Worm (Caenorhabditis elegans) whole organism, young adult: ENCODE data around the gene ceh-54.

Experiments
- B0035.1 ChIP-seq: sonication (generic microtip); optimal IDR thresholded peaks from 2 replicates; lab custom pipeline; 2016; ENCODE audit warnings: missing genetic modification characterization, mild to moderate bottlenecking, missing compliant biosample characterization, missing genotype, missing genetic modification reagents
- C17E4.6 ChIP-seq: fragments of 200-800 bp; sonication (Bioruptor generic); IDR thresholded peaks from 2 replicates; pipeline ENCODE4 v1.3.6; 2022; ENCODE audit warnings: missing genetic modification reagents, missing genetic modification characterization, missing compliant biosample characterization
- F22D6.2 ChIP-seq: sonication (generic microtip); optimal IDR thresholded peaks from 2 replicates; lab custom pipeline; 2016; ENCODE audit warnings: mild to moderate bottlenecking, missing genetic modification characterization, missing compliant biosample characterization
- F23B12.7 ChIP-seq: sonication (generic microtip); optimal IDR thresholded peaks from 2 replicates; lab custom pipeline; 2017; ENCODE audit warnings: missing genetic modification characterization, mild to moderate bottlenecking, missing compliant biosample characterization, antibody characterized with exemption, moderate library complexity; ENCODE audit not compliant: insufficient read depth
- F49E8.2 ChIP-seq: sonication (generic microtip); optimal IDR thresholded peaks from 3 replicates; lab custom pipeline; 2017; ENCODE audit warnings: missing genetic modification characterization, mild to moderate bottlenecking, missing compliant biosample characterization, antibody characterized with exemption, moderate library complexity; ENCODE audit not compliant: insufficient read depth
- F57C9.4 ChIP-seq: sonication (generic microtip); optimal IDR thresholded peaks from 2 replicates; lab custom pipeline; 2017; ENCODE audit warnings: mild to moderate bottlenecking, missing genetic modification characterization, missing compliant biosample characterization
- T07F8.4 ChIP-seq: sonication (generic microtip); optimal IDR thresholded peaks from 2 replicates; lab custom pipeline; 2016; ENCODE audit warnings: mild to moderate bottlenecking, missing genetic modification characterization, moderate library complexity, missing compliant biosample characterization
- Y79H2A.3 ChIP-seq: fragments of 200-800 bp; sonication (Bioruptor generic); conservative IDR thresholded peaks from 2 replicates; pipeline ENCODE4 v1.3.6; 2022; ENCODE audit warnings: missing genetic modification reagents, missing genetic modification characterization, missing compliant biosample characterization
- ama-1 ChIP-seq, 3 experiments: fragments of 150-350 bp in 1 of 3; sonication (generic microtip) in 2 of 3; optimal IDR thresholded peaks; 2 replicates each; lab custom pipeline; 2014 to 2018; ENCODE audit warnings: missing biosample characterization in 2 of 3, missing genetic modification characterization in 2 of 3, missing genetic modification reagents in 2 of 3
- aptf-2 ChIP-seq: fragments of 200-800 bp; sonication (Bioruptor generic); conservative IDR thresholded peaks from 2 replicates; pipeline ENCODE4 v1.3.6; 2022; ENCODE audit warnings: missing genetic modification reagents, missing genetic modification characterization, missing compliant biosample characterization
- aptf-3 ChIP-seq: fragments of 200-800 bp; sonication (Bioruptor generic); IDR thresholded peaks from 2 replicates; pipeline ENCODE4 v1.3.6; 2022; ENCODE audit warnings: missing genetic modification characterization, missing compliant biosample characterization
- attf-3 ChIP-seq: fragments of 200-800 bp; sonication (Bioruptor generic); conservative IDR thresholded peaks from 2 replicates; pipeline ENCODE4 v1.3.6; 2022; ENCODE audit warnings: missing genetic modification reagents, missing genetic modification characterization, missing compliant biosample characterization
- bed-1 ChIP-seq: fragments of 200-800 bp; sonication (Bioruptor generic); IDR thresholded peaks from 2 replicates; pipeline ENCODE4 v1.3.6; 2022; ENCODE audit warnings: missing genetic modification reagents, missing genetic modification characterization, missing compliant biosample characterization
- bed-2 ChIP-seq: fragments of 200-800 bp; sonication (Bioruptor generic); IDR thresholded peaks from 2 replicates; pipeline ENCODE4 v1.3.6; 2022; ENCODE audit warnings: missing genetic modification reagents, missing genetic modification characterization, missing compliant biosample characterization
- ceh-100 ChIP-seq: fragments of 200-800 bp; sonication (Bioruptor generic); IDR thresholded peaks from 2 replicates; pipeline ENCODE4 v1.3.6; 2022; ENCODE audit warnings: missing genetic modification reagents, missing genetic modification characterization, missing compliant biosample characterization
- ceh-40 ChIP-seq: fragments of 200-800 bp; sonication (Bioruptor generic); IDR thresholded peaks from 2 replicates; pipeline ENCODE4 v1.3.6; 2022; ENCODE audit warnings: missing genetic modification characterization, missing compliant biosample characterization
- dpl-1 ChIP-seq: fragments of 150-350 bp; optimal IDR thresholded peaks from 2 replicates; lab custom pipeline; 2014; ENCODE audit warnings: missing biosample characterization, missing genetic modification reagents, missing genetic modification characterization
- efl-1 ChIP-seq: fragments of 150-350 bp; optimal IDR thresholded peaks from 2 replicates; lab custom pipeline; 2014; ENCODE audit warnings: missing biosample characterization, missing genetic modification reagents, missing genetic modification characterization
- egl-18 ChIP-seq: fragments of 200-800 bp; sonication (Bioruptor generic); IDR thresholded peaks from 2 replicates; pipeline ENCODE4 v1.3.6; 2022; ENCODE audit warnings: missing genetic modification reagents, missing genetic modification characterization, missing compliant biosample characterization
- hmg-20 ChIP-seq: fragments of 200-800 bp; sonication (Bioruptor generic); IDR thresholded peaks from 2 replicates; pipeline ENCODE4 v1.3.6; 2022; ENCODE audit warnings: missing genetic modification reagents, missing genetic modification characterization, missing compliant biosample characterization
- lsy-27 ChIP-seq: sonication (generic microtip); optimal IDR thresholded peaks from 2 replicates; lab custom pipeline; 2017; ENCODE audit warnings: missing genetic modification characterization, mild to moderate bottlenecking, missing compliant biosample characterization, antibody characterized with exemption, missing genotype, borderline replicate concordance; ENCODE audit not compliant: insufficient read depth
- madf-6 ChIP-seq: fragments of 200-800 bp; sonication (Bioruptor generic); IDR thresholded peaks from 2 replicates; pipeline ENCODE4 v1.3.6; 2022; ENCODE audit warnings: missing genetic modification reagents, missing genetic modification characterization, missing compliant biosample characterization
- mcd-1 ChIP-seq: fragments of 200-800 bp; sonication (Bioruptor generic); IDR thresholded peaks from 2 replicates; pipeline ENCODE4 v1.3.6; 2022; ENCODE audit warnings: missing genetic modification reagents, missing genetic modification characterization, missing compliant biosample characterization
- mes-4 ChIP-seq: sonication (generic microtip); optimal IDR thresholded peaks from 2 replicates; lab custom pipeline; 2016; ENCODE audit warnings: missing genotype, missing genetic modification characterization, missing compliant biosample characterization
- mxl-1 ChIP-seq: sonication (generic microtip); optimal IDR thresholded peaks from 2 replicates; lab custom pipeline; 2016; ENCODE audit warnings: missing genetic modification characterization, missing compliant biosample characterization
- repo-1 ChIP-seq: sonication (generic microtip); optimal IDR thresholded peaks from 2 replicates; lab custom pipeline; 2017; ENCODE audit warnings: mild to moderate bottlenecking, missing genetic modification characterization, missing compliant biosample characterization
- sea-2 ChIP-seq: fragments of 200-800 bp; sonication (Bioruptor generic); IDR thresholded peaks from 2 replicates; pipeline ENCODE4 v1.3.6; 2022; ENCODE audit warnings: missing genetic modification characterization, missing compliant biosample characterization
- snpc-1.1 ChIP-seq: sonication (generic microtip); optimal IDR thresholded peaks from 2 replicates; lab custom pipeline; 2017; ENCODE audit warnings: missing genetic modification characterization, mild to moderate bottlenecking, missing compliant biosample characterization, antibody characterized with exemption, moderate library complexity, missing genotype, missing genetic modification reagents; ENCODE audit not compliant: insufficient read depth
- snpc-1.3 ChIP-seq: sonication (generic microtip); optimal IDR thresholded peaks from 2 replicates; lab custom pipeline; 2017; ENCODE audit warnings: missing genetic modification characterization, mild to moderate bottlenecking, missing compliant biosample characterization, antibody characterized with exemption, moderate library complexity, missing genotype, missing genetic modification reagents; ENCODE audit not compliant: insufficient read depth
- somi-1 ChIP-seq: fragments of 200-800 bp; sonication (Bioruptor generic); optimal IDR thresholded peaks from 2 replicates; lab custom pipeline; 2018; ENCODE audit warnings: mild to moderate bottlenecking, missing genetic modification characterization, missing compliant biosample characterization
- sptf-2 ChIP-seq: fragments of 200-800 bp; sonication (Bioruptor generic); optimal IDR thresholded peaks from 2 replicates; lab custom pipeline; 2018; ENCODE audit warnings: mild to moderate bottlenecking, missing genetic modification characterization, missing compliant biosample characterization
- tbp1 ChIP-seq: fragments of 200-800 bp; sonication (Bioruptor generic); optimal IDR thresholded peaks from 2 replicates; lab custom pipeline; 2018; ENCODE audit warnings: mild to moderate bottlenecking, missing genetic modification characterization, missing compliant biosample characterization
- unc-62 ChIP-seq: fragments of 150-350 bp; optimal IDR thresholded peaks from 2 replicates; lab custom pipeline; 2014; ENCODE audit warnings: missing biosample characterization, missing genetic modification reagents, missing genetic modification characterization
- ztf-26 ChIP-seq: sonication (generic microtip); optimal IDR thresholded peaks from 2 replicates; lab custom pipeline; 2017; ENCODE audit warnings: missing genetic modification characterization, missing compliant biosample characterization

The ceh-54 gene

DNA sequence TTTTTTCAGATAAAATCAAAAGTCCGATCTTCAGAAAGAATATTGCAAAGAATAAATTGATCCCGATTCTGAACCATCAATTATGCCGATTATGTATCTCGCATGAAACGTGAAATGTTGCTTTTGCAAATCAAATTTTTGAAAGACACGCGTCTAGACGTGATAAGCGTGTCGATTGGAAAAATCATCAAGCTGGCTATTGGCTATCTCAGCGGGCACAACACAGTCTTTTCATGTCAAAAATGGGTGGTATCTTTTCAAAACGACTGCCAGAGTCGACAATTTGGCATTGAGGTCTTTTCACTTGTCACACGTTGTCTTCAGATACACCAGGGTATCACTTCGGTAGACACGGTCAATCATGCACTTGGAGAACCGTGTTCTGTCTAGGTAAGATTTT, 2.6 kb upstream of the ceh-54 start, which contains the start of gene daf-9 (continued):
- TF ChIP-seq efl-1 (GFP tag; lab: Kevin White, UChicago): no peak
- no peak for TF ChIP-seq lsy-27
- TF ChIP-seq F23B12.7: no peak

DNA sequence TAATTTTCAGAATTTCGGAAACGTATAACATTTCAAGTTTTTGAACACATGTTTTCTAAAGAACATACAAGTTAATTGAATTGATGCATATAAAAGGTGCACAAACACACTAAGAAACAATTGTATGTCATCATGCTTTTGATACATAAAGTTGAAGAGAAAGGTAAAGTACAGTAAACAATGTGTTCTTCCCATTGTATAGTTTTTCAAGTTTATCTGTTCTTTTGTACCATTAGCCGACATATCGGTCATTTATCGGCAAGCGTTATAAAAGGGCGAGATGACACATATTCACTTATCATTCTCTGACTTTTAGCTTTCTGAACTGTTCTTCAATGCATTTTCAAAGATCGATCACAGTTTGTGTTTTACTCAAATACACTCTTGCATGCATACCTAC, 4.1 kb downstream of the ceh-54 start, which contains the start of gene T13C5.9:
TSS of gene T13C5.9 (plus strand) at position 301 of the 400 bp plus-strand sequence.
- TF ChIP-seq Y79H2A.3 (GFP tag; lab: Robert Waterston, UW): no peak

DNA sequence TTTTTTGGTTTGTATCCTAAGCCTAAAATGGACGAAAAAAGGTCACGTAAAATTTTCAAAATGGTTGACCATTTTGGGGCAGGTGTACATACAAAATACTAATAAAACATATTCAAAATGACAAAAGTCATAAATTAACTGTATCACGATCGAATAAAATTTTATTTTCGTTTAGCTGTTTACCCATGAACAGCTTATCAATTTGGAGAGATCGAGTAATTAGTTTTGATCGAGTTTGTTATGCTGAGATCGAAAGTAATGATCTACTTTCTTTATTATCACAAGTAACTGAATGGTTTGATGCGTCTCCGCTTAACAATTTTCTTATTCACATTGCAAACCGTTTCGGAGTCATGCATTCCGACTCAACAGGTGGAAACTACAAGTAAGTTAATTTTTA, 6.2 kb downstream of the ceh-54 start, which contains the start of gene T13C5.10:
TSS of gene T13C5.10 (plus strand) at position 301 of the 400 bp plus-strand sequence.
- TF ChIP-seq aptf-3 (GFP tag; lab: Robert Waterston, UW): no peak

DNA sequence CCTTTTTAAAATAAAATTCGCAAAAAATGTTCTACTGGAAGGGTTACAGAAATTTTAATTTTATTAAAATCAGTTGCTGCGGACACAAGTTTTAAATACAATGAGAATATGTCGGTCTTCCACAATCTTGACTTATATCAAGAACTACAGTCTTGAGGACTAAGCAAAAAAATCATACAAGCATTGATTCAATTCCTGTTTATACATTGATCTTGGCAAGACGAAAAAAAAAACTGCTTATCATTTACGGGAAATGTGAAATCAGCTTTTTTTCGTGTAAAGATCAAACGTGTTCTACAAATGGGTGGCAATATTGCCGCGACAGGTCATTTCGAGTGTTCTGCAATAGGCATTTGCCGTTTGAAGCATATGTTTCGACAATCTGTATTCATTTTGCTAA, 9.3 kb downstream of the ceh-54 start, which contains the start of gene T13C5.2:
TSS of gene T13C5.2 (plus strand) at position 301 of the 400 bp plus-strand sequence.
- TF ChIP-seq F49E8.2 (tag; lab: Kevin White, UChicago): no peak
- no peak for TF ChIP-seq B0035.1
- TF ChIP-seq bed-1 (GFP tag; lab: Robert Waterston, UW): no peak
- no peak for TF ChIP-seq snpc-1.3 (tag; lab: Kevin White, UChicago)
- no peak for TF ChIP-seq T07F8.4 (tag; lab: Kevin White, UChicago)
- no peak for TF ChIP-seq sptf-2 (GFP tag; lab: Kevin White, UChicago)
- no peak for TF ChIP-seq mcd-1
- TF ChIP-seq sea-2: no peak
- no peak for TF ChIP-seq aptf-2 (GFP tag; lab: Robert Waterston, UW)
- TF ChIP-seq bed-2 (GFP tag; lab: Robert Waterston, UW): no peak
- TF ChIP-seq snpc-1.1 (tag; lab: Kevin White, UChicago): no peak
- TF ChIP-seq ceh-100 (GFP tag; lab: Robert Waterston, UW): no peak
- TF ChIP-seq dpl-1 (GFP tag; lab: Kevin White, UChicago): no peak

DNA sequence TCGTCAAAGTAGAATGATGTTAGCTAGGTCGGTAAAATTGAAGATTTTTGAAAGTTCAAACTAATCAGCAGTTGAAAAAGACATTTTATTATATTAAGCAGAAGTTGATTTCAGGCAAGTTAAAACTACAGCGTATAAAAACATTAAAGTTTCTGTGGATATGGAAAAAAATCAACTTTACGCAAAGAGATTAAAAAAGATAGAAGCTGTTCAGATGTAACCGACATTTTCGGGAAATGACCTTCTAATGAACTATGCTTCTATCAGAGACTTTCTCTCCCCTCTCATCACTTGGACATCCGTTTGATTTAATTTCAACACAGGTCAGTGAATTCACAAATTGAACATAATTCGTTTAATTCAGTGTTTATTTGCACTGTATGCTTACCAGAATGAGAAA, 13.7 kb downstream of the ceh-54 start, which contains the start of gene T13C5.7:
TSS of gene T13C5.7 (plus strand) at position 301 of the 400 bp plus-strand sequence.
- no peak for TF ChIP-seq mxl-1 (tag; lab: Kevin White, UChicago)
- TF ChIP-seq C17E4.6 (GFP tag; lab: Robert Waterston, UW): no peak

DNA sequence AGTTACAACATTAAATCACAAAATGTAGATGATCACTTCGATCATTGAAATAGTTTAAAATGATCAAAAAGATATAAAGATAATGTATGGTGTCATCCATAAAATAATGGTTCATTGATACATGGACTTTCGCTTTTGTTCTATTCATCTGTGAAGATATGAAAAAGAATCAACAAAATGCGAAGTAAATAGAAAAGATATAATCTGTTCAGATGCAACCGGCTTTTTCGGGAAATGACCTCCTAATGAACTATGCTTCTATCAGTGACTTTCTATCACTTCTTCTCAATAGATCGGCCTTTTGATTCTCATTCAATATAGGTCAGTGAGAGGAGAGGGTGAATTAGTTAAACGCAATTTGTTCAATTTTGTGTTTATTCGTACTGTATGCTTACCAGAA, 15.1 kb downstream of the ceh-54 start:
- TF ChIP-seq F22D6.2 (tag; lab: Kevin White, UChicago): no peak
- no peak for TF ChIP-seq F57C9.4 (tag; lab: Kevin White, UChicago)
- no peak for TF ChIP-seq hmg-20 (GFP tag; lab: Robert Waterston, UW)
- no peak for TF ChIP-seq egl-18
- no peak for TF ChIP-seq efl-1 (GFP tag; lab: Kevin White, UChicago)
- no peak for TF ChIP-seq somi-1 (GFP tag; lab: Kevin White, UChicago)
- no peak for TF ChIP-seq attf-3 (GFP tag; lab: Robert Waterston, UW)
- TF ChIP-seq, all 124 proteins: peak for 0

DNA sequence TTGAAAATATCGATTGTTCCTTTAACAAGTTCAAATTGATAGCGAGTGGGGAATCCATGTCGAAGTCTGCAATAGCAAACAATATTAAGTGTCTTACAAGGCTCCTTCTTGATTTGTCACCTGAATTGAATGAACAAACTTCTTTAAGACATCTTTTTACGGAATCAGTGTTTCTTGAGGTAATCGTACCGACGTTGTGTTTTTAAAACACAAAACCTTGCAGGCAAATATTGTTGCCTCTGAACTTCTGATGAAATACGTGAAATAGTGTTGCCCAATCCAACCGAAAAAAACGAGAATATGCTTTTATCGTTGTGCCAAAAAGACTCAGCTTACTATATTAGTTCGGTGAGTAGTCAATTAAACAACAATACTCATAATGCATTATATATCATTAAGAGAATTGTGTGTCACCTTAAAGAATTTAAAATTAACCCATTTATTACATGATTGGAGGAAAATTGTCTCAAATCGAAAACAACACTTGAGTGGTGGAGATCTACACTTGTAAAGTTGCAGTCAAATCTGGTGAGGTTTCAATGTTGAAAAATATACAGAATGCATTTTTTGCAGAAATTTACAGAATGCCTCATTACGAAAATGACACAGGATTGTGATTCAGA, 16.0 kb downstream of the ceh-54 start, which contains the start of the genes T25B2.4 and T13C5.3:
TSS of gene T25B2.4 (plus strand) at position 301 of the 623 bp plus-strand sequence.
TSS of gene T13C5.3 (plus strand) at position 573 of the 623 bp plus-strand sequence.
- no peak for TF ChIP-seq unc-62 (GFP tag; lab: Kevin White, UChicago)
- TF ChIP-seq ceh-40 (GFP tag; lab: Robert Waterston, UW): no peak
- TF ChIP-seq Y79H2A.3 (GFP tag; lab: Robert Waterston, UW): no peak
- TF ChIP-seq ama-1 (optimal IDR thresholded peaks at IDR 0.05; lab: Kevin White, UChicago): no peak
- TF ChIP-seq ama-1 (GFP tag; optimal IDR thresholded peaks at IDR 0.05; lab: Kevin White, UChicago): no peak
- TF ChIP-seq B0035.1: no peak
- no peak for TF ChIP-seq mes-4 (tag; lab: Kevin White, UChicago)
- TF ChIP-seq snpc-1.1 (tag; lab: Kevin White, UChicago): no peak
- TF ChIP-seq tbp1: no peak
- TF ChIP-seq C17E4.6 (GFP tag; lab: Robert Waterston, UW): no peak
- TF ChIP-seq repo-1 (tag; lab: Kevin White, UChicago): no peak
- no peak for TF ChIP-seq madf-6
- no peak for TF ChIP-seq mcd-1
- TF ChIP-seq ztf-26 (tag; lab: Kevin White, UChicago): no peak
